Fruit fly (Drosophila melanogaster) whole organism, embryonic: ENCODE measurements around the gene CG33098.

Source experiments
- Abd-B ChIP-seq: fragments of 200-800 bp; sonication (Bioruptor generic); optimal IDR thresholded peaks from 2 replicates; lab custom pipeline; 2018; ENCODE audit warnings: missing biosample characterization, mild to moderate bottlenecking, missing genetic modification characterization, moderate library complexity
- Atf-2 ChIP-seq: fragments of 200-800 bp; sonication (Bioruptor generic); optimal IDR thresholded peaks from 2 replicates; lab custom pipeline; 2016; ENCODE audit warnings: missing biosample characterization, missing genetic modification characterization
- Atf6 ChIP-seq: fragments of 200-800 bp; sonication (Bioruptor generic); IDR thresholded peaks from 2 replicates; pipeline ENCODE4 v1.3.6; 2022; ENCODE audit warnings: missing biosample characterization, missing genetic modification characterization
- CG11247 ChIP-seq: fragments of 200-800 bp; sonication (Bioruptor generic); IDR thresholded peaks from 2 replicates; pipeline ENCODE4 v1.3.6; 2022; ENCODE audit warnings: missing biosample characterization, missing genetic modification characterization
- CG14441 ChIP-seq: fragments of 200-800 bp; sonication (Bioruptor generic); IDR thresholded peaks from 2 replicates; pipeline ENCODE4 v1.3.6; 2022; ENCODE audit warnings: missing biosample characterization, missing genetic modification characterization
- CG14860 ChIP-seq: fragments of 200-800 bp; sonication (Bioruptor generic); IDR thresholded peaks from 3 replicates; pipeline ENCODE4 v1.3.6; 2022; ENCODE audit warnings: missing biosample characterization, missing genetic modification characterization; ENCODE audit not compliant: partially characterized antibody
- CG14965 ChIP-seq: fragments of 200-800 bp; sonication (Bioruptor generic); optimal IDR thresholded peaks from 2 replicates; lab custom pipeline; 2016; ENCODE audit warnings: missing biosample characterization, missing genetic modification characterization, borderline replicate concordance
- CG15514 ChIP-seq: fragments of 200-800 bp; sonication (Bioruptor generic); optimal IDR thresholded peaks from 3 replicates; lab custom pipeline; 2017; ENCODE audit warnings: missing biosample characterization, missing genetic modification characterization, mild to moderate bottlenecking, moderate library complexity, missing genetic modification reagents
- CG1647 ChIP-seq: fragments of 200-800 bp; sonication (Bioruptor generic); optimal IDR thresholded peaks from 3 replicates; lab custom pipeline; 2016; ENCODE audit warnings: missing biosample characterization, missing genetic modification characterization
- CG16813 ChIP-seq: fragments of 200-800 bp; sonication (Bioruptor generic); IDR thresholded peaks from 3 replicates; pipeline ENCODE4 v1.3.6; 2022; ENCODE audit warnings: missing biosample characterization, missing genetic modification characterization; ENCODE audit not compliant: partially characterized antibody
- CG18011 ChIP-seq: fragments of 200-800 bp; sonication (Bioruptor generic); optimal IDR thresholded peaks from 2 replicates; lab custom pipeline; 2017; ENCODE audit warnings: missing biosample characterization, missing genetic modification characterization, mild to moderate bottlenecking, moderate library complexity, missing genotype
- CG1832 ChIP-seq: fragments of 200-800 bp; sonication (Bioruptor generic); optimal IDR thresholded peaks from 2 replicates; lab custom pipeline; 2017; ENCODE audit warnings: missing biosample characterization, mild to moderate bottlenecking, missing genetic modification characterization, inconsistent platforms
- CG34224 ChIP-seq: fragments of 200-800 bp; sonication (Bioruptor generic); IDR thresholded peaks from 3 replicates; pipeline ENCODE4 v1.3.6; 2022; ENCODE audit warnings: missing biosample characterization, missing genetic modification characterization; ENCODE audit not compliant: partially characterized antibody
- CG3838 ChIP-seq: fragments of 200-800 bp; sonication (Bioruptor generic); optimal IDR thresholded peaks from 3 replicates; lab custom pipeline; 2016; ENCODE audit warnings: missing biosample characterization, missing genetic modification characterization
- CG4404 ChIP-seq: fragments of 200-800 bp; sonication (Bioruptor generic); IDR thresholded peaks from 2 replicates; pipeline ENCODE4 v1.3.6; 2022; ENCODE audit warnings: missing biosample characterization, missing genetic modification characterization
- CG6765 ChIP-seq: fragments of 200-800 bp; sonication (Bioruptor generic); optimal IDR thresholded peaks from 3 replicates; lab custom pipeline; 2017; ENCODE audit warnings: missing biosample characterization, mild to moderate bottlenecking, missing genetic modification characterization
- CG7839 ChIP-seq: fragments of 200-800 bp; sonication (Bioruptor generic); optimal IDR thresholded peaks from 3 replicates; lab custom pipeline; 2018; ENCODE audit warnings: missing biosample characterization, mild to moderate bottlenecking, missing genetic modification characterization, moderate library complexity
- CG8281 ChIP-seq: fragments of 200-800 bp; sonication (Bioruptor generic); optimal IDR thresholded peaks from 2 replicates; lab custom pipeline; 2018; ENCODE audit warnings: missing biosample characterization, mild to moderate bottlenecking, missing genetic modification characterization, moderate library complexity
- D19A ChIP-seq: fragments of 200-800 bp; optimal IDR thresholded peaks from 3 replicates; lab custom pipeline; 2019; ENCODE audit warnings: missing biosample characterization, mild to moderate bottlenecking, missing genetic modification characterization, moderate library complexity
- Dref ChIP-seq: fragments of 200-800 bp; sonication (Bioruptor generic); IDR thresholded peaks from 2 replicates; pipeline ENCODE4 v1.3.6; 2022; ENCODE audit warnings: missing biosample characterization, missing genetic modification characterization
- Elba2 ChIP-seq: fragments of 200-800 bp; sonication (Bioruptor generic); optimal IDR thresholded peaks from 3 replicates; lab custom pipeline; 2016; ENCODE audit warnings: missing biosample characterization, missing genetic modification characterization
- Fer2 ChIP-seq: fragments of 200-800 bp; sonication (Bioruptor generic); optimal IDR thresholded peaks from 2 replicates; lab custom pipeline; 2018; ENCODE audit warnings: missing biosample characterization, mild to moderate bottlenecking, missing genetic modification characterization, moderate library complexity
- HLH54F ChIP-seq: fragments of 200-800 bp; sonication (Bioruptor generic); optimal IDR thresholded peaks from 3 replicates; lab custom pipeline; 2016; ENCODE audit warnings: missing biosample characterization, missing genetic modification characterization
- MTF-1 ChIP-seq: fragments of 200-800 bp; sonication (Bioruptor generic); optimal IDR thresholded peaks from 2 replicates; lab custom pipeline; 2018; ENCODE audit warnings: missing biosample characterization, mild to moderate bottlenecking, missing genetic modification characterization, borderline replicate concordance
- NC2α ChIP-seq: fragments of 200-800 bp; sonication (Bioruptor generic); optimal IDR thresholded peaks from 2 replicates; lab custom pipeline; 2016; ENCODE audit warnings: missing biosample characterization, missing genetic modification characterization
- NC2β ChIP-seq: fragments of 200-800 bp; sonication (Bioruptor generic); optimal IDR thresholded peaks from 2 replicates; lab custom pipeline; 2016; ENCODE audit warnings: missing biosample characterization, missing genetic modification characterization
- Nf-YC ChIP-seq: fragments of 200-800 bp; optimal IDR thresholded peaks from 3 replicates; lab custom pipeline; 2019; ENCODE audit warnings: missing biosample characterization, mild to moderate bottlenecking, missing genetic modification characterization, moderate library complexity
- Side ChIP-seq: fragments of 200-800 bp; sonication (Bioruptor generic); optimal IDR thresholded peaks from 2 replicates; lab custom pipeline; 2016; ENCODE audit warnings: missing biosample characterization, missing genetic modification characterization
- Taf1 ChIP-seq: fragments of 200-800 bp; sonication (Bioruptor generic); IDR thresholded peaks from 2 replicates; pipeline ENCODE4 v1.3.6; 2022; ENCODE audit warnings: missing biosample characterization, missing genetic modification characterization
- YL-1 ChIP-seq: fragments of 200-800 bp; sonication (Bioruptor generic); optimal IDR thresholded peaks from 3 replicates; lab custom pipeline; 2017; ENCODE audit warnings: missing biosample characterization, mild to moderate bottlenecking, missing genetic modification characterization
- amos ChIP-seq: fragments of 200-800 bp; sonication (Bioruptor generic); IDR thresholded peaks from 2 replicates; pipeline ENCODE4 v1.3.6; 2022; ENCODE audit warnings: missing biosample characterization, missing genetic modification characterization; ENCODE audit not compliant: partially characterized antibody
- cad ChIP-seq: fragments of >200 bp; optimal IDR thresholded peaks from 2 replicates; lab custom pipeline; 2017; ENCODE audit warnings: missing biosample characterization, missing genetic modification characterization
- chinmo ChIP-seq: fragments of 200-800 bp; sonication (Bioruptor generic); IDR thresholded peaks from 4 replicates; pipeline ENCODE4 v1.3.6; 2022; ENCODE audit warnings: missing biosample characterization, missing genetic modification characterization; ENCODE audit not compliant: partially characterized antibody
- crp ChIP-seq, 2 experiments: fragments of 200-800 bp; sonication (Bioruptor generic); optimal IDR thresholded peaks; 2 replicates in 1 of 2; 3 replicates in 1 of 2; lab custom pipeline; 2017; ENCODE audit warnings: missing biosample characterization in 2 of 2, missing genetic modification characterization in 2 of 2, mild to moderate bottlenecking in 1 of 2, moderate library complexity in 1 of 2
- dimm ChIP-seq: fragments of 200-800 bp; sonication (Bioruptor generic); IDR thresholded peaks from 2 replicates; pipeline ENCODE4 v1.3.6; 2022; ENCODE audit warnings: missing biosample characterization, missing genetic modification characterization
- dmrt11E ChIP-seq: fragments of 200-800 bp; sonication (Bioruptor generic); optimal IDR thresholded peaks from 3 replicates; lab custom pipeline; 2018; ENCODE audit warnings: missing biosample characterization, mild to moderate bottlenecking, missing genetic modification characterization, moderate library complexity
- ems ChIP-seq: fragments of 200-800 bp; sonication (Bioruptor generic); optimal IDR thresholded peaks from 3 replicates; lab custom pipeline; 2016; ENCODE audit warnings: missing biosample characterization, missing genetic modification characterization
- gro ChIP-seq: fragments of 200-800 bp; sonication (Bioruptor generic); optimal IDR thresholded peaks from 2 replicates; lab custom pipeline; 2016; ENCODE audit warnings: missing biosample characterization, missing genetic modification characterization
- hkb ChIP-seq, 2 experiments: fragments of 200-800 bp in 1 of 2; fragments of >200 bp in 1 of 2; sonication (Bioruptor generic) in 1 of 2; IDR thresholded peaks in 1 of 2; optimal IDR thresholded peaks in 1 of 2; 2 replicates each; pipeline versions ENCODE4 v1.3.6 to Lab custom; 2017 to 2022; ENCODE audit warnings: missing biosample characterization in 1 of 2, missing genetic modification characterization in 1 of 2
- luna ChIP-seq: fragments of 200-800 bp; sonication (Bioruptor generic); optimal IDR thresholded peaks from 2 replicates; lab custom pipeline; 2016; ENCODE audit warnings: missing biosample characterization, missing genetic modification characterization
- peb ChIP-seq: fragments of 200-800 bp; sonication (Bioruptor generic); IDR thresholded peaks from 2 replicates; pipeline ENCODE4 v1.3.6; 2022; ENCODE audit warnings: missing biosample characterization, missing genetic modification characterization
- ranshi ChIP-seq: fragments of 200-800 bp; sonication (Bioruptor generic); IDR thresholded peaks from 2 replicates; pipeline ENCODE4 v1.3.6; 2022; ENCODE audit warnings: missing biosample characterization, missing genetic modification characterization
- sd ChIP-seq: fragments of 200-800 bp; sonication (Bioruptor generic); optimal IDR thresholded peaks from 3 replicates; lab custom pipeline; 2018; ENCODE audit warnings: missing biosample characterization, mild to moderate bottlenecking, missing genetic modification characterization, moderate library complexity
- shn ChIP-seq: fragments of 200-800 bp; sonication (Bioruptor generic); optimal IDR thresholded peaks from 3 replicates; lab custom pipeline; 2016; ENCODE audit warnings: missing biosample characterization, missing genetic modification characterization
- sim ChIP-seq: fragments of 200-800 bp; sonication (Bioruptor generic); IDR thresholded peaks from 2 replicates; pipeline ENCODE4 v1.3.6; 2022; ENCODE audit warnings: missing biosample characterization, missing genetic modification characterization
- sug ChIP-seq: fragments of 200-800 bp; optimal IDR thresholded peaks from 2 replicates; lab custom pipeline; 2019; ENCODE audit warnings: missing biosample characterization, mild to moderate bottlenecking, missing genetic modification characterization, moderate library complexity
- unpg ChIP-seq: fragments of 200-800 bp; sonication (Bioruptor generic); optimal IDR thresholded peaks from 3 replicates; lab custom pipeline; 2018; ENCODE audit warnings: missing biosample characterization, mild to moderate bottlenecking, missing genetic modification characterization, moderate library complexity
- vnd ChIP-seq: fragments of 200-800 bp; sonication (Bioruptor generic); IDR thresholded peaks from 3 replicates; pipeline ENCODE4 v1.3.6; 2022; ENCODE audit warnings: missing biosample characterization, missing genetic modification characterization; ENCODE audit not compliant: partially characterized antibody
- vvl ChIP-seq: fragments of 200-800 bp; sonication (Bioruptor generic); IDR thresholded peaks from 2 replicates; pipeline ENCODE4 v1.3.6; 2022; ENCODE audit warnings: missing biosample characterization, missing genetic modification characterization

Gene CG33098

DNA sequence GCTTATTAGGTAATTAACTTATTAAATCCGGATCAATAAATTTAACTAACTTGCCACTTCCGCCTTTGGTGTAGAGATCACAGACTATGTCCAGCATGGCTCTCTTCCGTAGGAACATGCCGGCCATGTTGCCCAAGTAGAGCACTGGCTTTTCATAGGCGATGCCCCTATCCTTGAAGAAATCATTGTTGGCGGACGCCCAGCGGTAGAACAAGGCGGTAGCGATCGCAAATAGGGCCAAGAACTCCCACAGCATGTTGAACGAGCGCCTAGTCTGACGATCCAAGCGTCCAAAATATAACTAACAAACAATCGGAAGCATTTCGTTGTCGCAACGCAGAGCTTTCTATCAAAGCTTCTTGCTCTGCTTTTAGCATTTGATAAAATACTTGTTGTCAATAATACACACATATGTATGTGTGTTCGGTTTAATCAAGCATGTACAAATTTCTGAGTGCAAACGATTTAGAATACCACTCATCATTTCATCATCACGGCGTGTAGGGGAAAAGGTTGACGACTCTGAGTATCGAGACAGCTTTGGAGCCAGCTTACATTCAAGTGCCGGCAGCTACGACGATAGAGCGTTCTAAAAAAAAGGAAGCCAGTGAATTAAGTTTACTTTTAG is 11.7 kb downstream of the CG33098 start, which contains the start of gene Cyp9f3 (continued):
- TF ChIP-seq dimm (GFP tag; lab: Robert Waterston, UW) (no peak), sim (GFP tag; lab: Robert Waterston, UW) (no peak), CG6765 (GFP tag; lab: Kevin White, UChicago) (no peak), vvl (GFP tag; lab: Robert Waterston, UW) (no peak), cad (no peak), CG14441 (no peak), NC2β (GFP tag; lab: Kevin White, UChicago) (no peak), CG14860 (GFP tag; lab: Robert Waterston, UW) (no peak), Atf-2 (GFP tag; lab: Kevin White, UChicago) (no peak), crp (GFP tag; optimal IDR thresholded peaks at IDR 0.05; lab: Kevin White, UChicago) (no peak), sug (tag; lab: Kevin White, UChicago) (peak; percentile 2), Side (no peak), Atf6 (GFP tag; lab: Robert Waterston, UW) (0 out of 2 replicates have a peak, but pooled peaks have one; percentile 7), ranshi (GFP tag; lab: Robert Waterston, UW) (no peak), unpg (no peak), Abd-B (GFP tag; lab: Kevin White, UChicago) (no peak), CG14965 (GFP tag; lab: Kevin White, UChicago) (no peak), chinmo (GFP tag; lab: Robert Waterston, UW) (0 out of 4 replicates have a peak, but pooled peaks have one; percentile 43), gro (peak; percentile 14), CG4404 (GFP tag; lab: Robert Waterston, UW) (no peak), CG8281 (tag; lab: Kevin White, UChicago) (peak; percentile 8), NC2α (GFP tag; lab: Kevin White, UChicago) (no peak), CG11247 (GFP tag; lab: Robert Waterston, UW) (no peak), HLH54F (no peak), D19A (tag; lab: Kevin White, UChicago) (no peak), ems (GFP tag; lab: Kevin White, UChicago) (no peak), Elba2 (GFP tag; lab: Kevin White, UChicago) (no peak), CG34224 (GFP tag; lab: Robert Waterston, UW) (no peak), vnd (GFP tag; lab: Robert Waterston, UW) (no peak), CG1832 (GFP tag; lab: Kevin White, UChicago) (no peak), sd (tag; lab: Kevin White, UChicago) (no peak), CG15514 (GFP tag; lab: Kevin White, UChicago) (peak; percentile 3), CG3838 (GFP tag; lab: Kevin White, UChicago) (peak; percentile 10), luna (GFP tag; lab: Kevin White, UChicago) (no peak), Nf-YC (no peak), Dref (GFP tag; lab: Robert Waterston, UW) (0 out of 2 replicates have a peak, but pooled peaks have one; percentile 10), CG1647 (GFP tag; lab: Kevin White, UChicago) (no peak), shn (no peak), CG16813 (GFP tag; lab: Robert Waterston, UW) (no peak), CG18011 (peak; percentile 9), peb (no peak), Fer2 (no peak), MTF-1 (GFP tag; lab: Kevin White, UChicago) (peak; percentile 22), dmrt11E (tag; lab: Kevin White, UChicago) (no peak), Taf1 (GFP tag; lab: Robert Waterston, UW) (no peak), CG7839 (tag; lab: Kevin White, UChicago) (no peak), YL-1 (GFP tag; lab: Kevin White, UChicago) (no peak), hkb (optimal IDR thresholded peaks at IDR 0.05; lab: Kevin White, UChicago) (no peak), hkb (GFP tag; IDR thresholded peaks at IDR 0.05; lab: Robert Waterston, UW) (no peak), amos (GFP tag; lab: Robert Waterston, UW) (peak; percentile 33; the same call in 1 of the 2 replicates)
